Fruit fly (Drosophila melanogaster) whole organism, pupa: ENCODE data around the gene eIF4E3.

Experiments used
- CG15710 ChIP-seq: fragments of 200-800 bp; sonication (Bioruptor generic); optimal IDR thresholded peaks from 2 replicates; lab custom pipeline; 2018; ENCODE audit warnings: missing biosample characterization, mild to moderate bottlenecking, missing genetic modification characterization, moderate library complexity
- CG34367 ChIP-seq: fragments of 200-800 bp; sonication (Bioruptor generic); optimal IDR thresholded peaks from 2 replicates; lab custom pipeline; 2018; ENCODE audit warnings: missing biosample characterization, mild to moderate bottlenecking, missing genetic modification characterization
- CG4496 ChIP-seq: fragments of 200-800 bp; sonication (Bioruptor generic); IDR thresholded peaks from 3 replicates; pipeline ENCODE4 v1.3.6; 2022; ENCODE audit warnings: missing biosample characterization, missing genetic modification characterization
- CG9948 ChIP-seq: fragments of 200-800 bp; sonication (Bioruptor generic); optimal IDR thresholded peaks from 2 replicates; lab custom pipeline; 2018; ENCODE audit warnings: missing biosample characterization, mild to moderate bottlenecking, missing genetic modification characterization, moderate library complexity
- EcR ChIP-seq: fragments of 200-800 bp; sonication (Bioruptor generic); optimal IDR thresholded peaks from 3 replicates; lab custom pipeline; 2019; ENCODE audit warnings: missing biosample characterization, missing genetic modification characterization, mild to moderate bottlenecking, moderate library complexity, missing genetic modification reagents
- Ets98B ChIP-seq: fragments of 200-800 bp; sonication (Bioruptor generic); IDR thresholded peaks from 2 replicates; pipeline ENCODE4 v1.3.6; 2022; ENCODE audit warnings: missing biosample characterization, missing genetic modification characterization
- Pif1A ChIP-seq: fragments of 200-800 bp; sonication (Bioruptor generic); optimal IDR thresholded peaks from 3 replicates; lab custom pipeline; 2016; ENCODE audit warnings: missing biosample characterization, missing genetic modification characterization

DNA sequence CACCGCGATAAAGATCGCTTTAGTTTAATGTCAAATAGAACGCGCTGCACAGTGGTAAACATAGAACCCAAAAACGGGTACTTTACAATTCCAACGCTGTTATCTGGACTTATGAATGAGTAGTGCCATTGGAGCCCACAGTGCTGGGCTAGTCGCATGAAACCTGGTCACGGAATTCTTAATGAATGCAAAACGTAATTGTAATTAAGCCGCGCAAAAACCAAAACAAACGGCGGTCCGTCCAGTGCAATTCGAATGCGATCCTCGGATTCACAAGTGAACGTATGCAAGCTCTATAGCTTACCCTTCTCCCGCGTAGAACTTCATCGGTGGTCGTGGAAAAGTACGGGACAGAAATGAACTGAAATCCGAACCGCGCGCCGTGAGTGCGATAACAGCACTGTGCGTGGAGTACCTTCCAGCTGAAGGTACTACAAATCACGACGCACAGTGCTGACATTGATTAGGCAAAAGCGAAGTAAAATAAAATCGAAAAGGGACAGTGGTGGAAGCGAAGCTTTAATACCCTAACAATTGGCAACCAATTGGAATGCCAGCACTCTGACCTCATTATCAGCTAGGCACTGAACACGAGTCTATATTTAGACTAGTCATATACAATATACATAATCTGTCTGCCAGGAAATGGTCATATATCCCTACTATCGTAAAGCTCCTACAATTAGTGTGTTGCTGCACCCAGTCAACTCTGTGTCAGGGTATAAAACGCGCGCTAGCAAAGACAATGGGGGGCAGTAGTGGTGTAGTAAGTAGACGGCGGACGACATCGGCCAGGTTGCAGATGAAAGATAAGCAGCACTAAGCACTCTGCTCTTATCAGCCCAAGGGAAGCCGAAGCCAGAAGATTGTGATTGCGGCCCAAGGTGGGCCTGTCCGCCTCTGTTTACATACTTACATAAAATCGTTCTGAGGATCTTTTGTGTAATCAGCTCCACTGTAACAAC, 43.5 kb upstream of the eIF4E3 start:
- TF ChIP-seq EcR (GFP tag; lab: Kevin White, UChicago) (peak; percentile 25), CG15710 (peak; percentile 57), Ets98B (GFP tag; lab: Robert Waterston, UW) (peak; percentile 53), CG4496 (GFP tag; lab: Robert Waterston, UW) (peak; percentile 66; the same call in 2 of the 3 replicates), Pif1A (GFP tag; lab: Kevin White, UChicago) (no peak), CG34367 (tag; lab: Kevin White, UChicago) (peak; percentile 36), CG9948 (tag; lab: Kevin White, UChicago) (peak; percentile 48)
